Fruit fly (Drosophila melanogaster) whole organism, embryonic: ENCODE data around the gene nerfin-2.

Experiments used
- B-H2 ChIP-seq: fragments of 200-800 bp; sonication (Bioruptor generic); optimal IDR thresholded peaks from 2 replicates; lab custom pipeline; 2018; ENCODE audit warnings: missing biosample characterization, mild to moderate bottlenecking, missing genetic modification characterization
- CG10321 ChIP-seq: fragments of 200-800 bp; sonication (Bioruptor generic); IDR thresholded peaks from 2 replicates; pipeline ENCODE4 v1.3.6; 2022; ENCODE audit warnings: missing biosample characterization, missing genetic modification characterization
- CG10366 ChIP-seq: fragments of 200-800 bp; sonication (Bioruptor generic); IDR thresholded peaks from 2 replicates; pipeline ENCODE4 v1.3.6; 2022; ENCODE audit warnings: missing biosample characterization, missing genetic modification characterization
- CG10565 ChIP-seq: fragments of 200-800 bp; sonication (Bioruptor generic); optimal IDR thresholded peaks from 3 replicates; lab custom pipeline; 2016; ENCODE audit warnings: missing biosample characterization, mild to moderate bottlenecking, missing genetic modification characterization
- CG11085 ChIP-seq: fragments of 200-800 bp; sonication (Bioruptor generic); IDR thresholded peaks from 2 replicates; pipeline ENCODE4 v1.3.6; 2022; ENCODE audit warnings: missing biosample characterization, missing genetic modification characterization
- CG13775 ChIP-seq: fragments of 200-800 bp; sonication (Bioruptor generic); optimal IDR thresholded peaks from 3 replicates; lab custom pipeline; 2017; ENCODE audit warnings: missing biosample characterization, mild to moderate bottlenecking, missing genetic modification characterization
- CG14050 ChIP-seq: fragments of 200-800 bp; sonication (Bioruptor generic); IDR thresholded peaks from 3 replicates; pipeline ENCODE4 v1.3.6; 2022; ENCODE audit warnings: missing biosample characterization, missing genetic modification characterization
- CG18764 ChIP-seq: fragments of 200-800 bp; sonication (Bioruptor generic); optimal IDR thresholded peaks from 3 replicates; lab custom pipeline; 2016; ENCODE audit warnings: missing biosample characterization, missing genetic modification characterization
- CG2678 ChIP-seq: fragments of 200-800 bp; sonication (Bioruptor generic); optimal IDR thresholded peaks from 3 replicates; lab custom pipeline; 2019; ENCODE audit warnings: missing biosample characterization, mild to moderate bottlenecking, missing genetic modification characterization, moderate library complexity
- CG2875 ChIP-seq: fragments of 200-800 bp; sonication (Bioruptor generic); optimal IDR thresholded peaks from 2 replicates; lab custom pipeline; 2017; ENCODE audit warnings: missing biosample characterization, mild to moderate bottlenecking, missing genetic modification characterization, missing genetic modification reagents
- CG2889 ChIP-seq: fragments of 200-800 bp; sonication (Bioruptor generic); IDR thresholded peaks from 3 replicates; pipeline ENCODE4 v1.3.6; 2022; ENCODE audit warnings: missing biosample characterization, missing genetic modification characterization
- CG3065 ChIP-seq: fragments of 200-800 bp; sonication (Bioruptor generic); optimal IDR thresholded peaks from 2 replicates; lab custom pipeline; 2016; ENCODE audit warnings: missing biosample characterization, missing genetic modification characterization
- CG31365 ChIP-seq: fragments of 200-800 bp; sonication (Bioruptor generic); optimal IDR thresholded peaks from 2 replicates; lab custom pipeline; 2018; ENCODE audit warnings: missing biosample characterization, mild to moderate bottlenecking, missing genetic modification characterization
- CG3163 ChIP-seq: fragments of 200-800 bp; sonication (Bioruptor generic); optimal IDR thresholded peaks from 3 replicates; lab custom pipeline; 2016; ENCODE audit warnings: missing biosample characterization, missing genetic modification characterization
- CG43689 ChIP-seq: fragments of 200-800 bp; sonication (Bioruptor generic); IDR thresholded peaks from 2 replicates; pipeline ENCODE4 v1.3.6; 2022; ENCODE audit warnings: missing biosample characterization, missing genetic modification characterization
- CG4424 ChIP-seq: fragments of 200-800 bp; sonication (Bioruptor generic); optimal IDR thresholded peaks from 3 replicates; lab custom pipeline; 2016; ENCODE audit warnings: missing biosample characterization, missing genetic modification characterization
- CG5953 ChIP-seq: fragments of 200-800 bp; sonication (Bioruptor generic); IDR thresholded peaks from 2 replicates; pipeline ENCODE4 v1.3.6; 2022; ENCODE audit warnings: missing biosample characterization, missing genetic modification characterization
- CG7963 ChIP-seq: fragments of 200-800 bp; sonication (Bioruptor generic); IDR thresholded peaks from 3 replicates; pipeline ENCODE4 v1.3.6; 2022; ENCODE audit warnings: missing biosample characterization, missing genetic modification characterization; ENCODE audit not compliant: partially characterized antibody
- CG8388 ChIP-seq: fragments of 200-800 bp; sonication (Bioruptor generic); optimal IDR thresholded peaks from 2 replicates; lab custom pipeline; 2019; ENCODE audit warnings: missing biosample characterization, mild to moderate bottlenecking, missing genetic modification characterization, moderate library complexity
- CG9609 ChIP-seq: fragments of 200-800 bp; sonication (Bioruptor generic); optimal IDR thresholded peaks from 3 replicates; lab custom pipeline; 2016; ENCODE audit warnings: missing biosample characterization, missing genetic modification characterization
- Dbx ChIP-seq: fragments of 200-800 bp; sonication (Bioruptor generic); IDR thresholded peaks from 3 replicates; pipeline ENCODE4 v1.3.6; 2022; ENCODE audit warnings: missing biosample characterization, missing genetic modification characterization
- Ets65A ChIP-seq: fragments of 200-800 bp; sonication (Bioruptor generic); peaks from one replicate; lab custom pipeline; 2016; ENCODE audit warnings: missing biosample characterization, missing genetic modification characterization
- GATAe ChIP-seq: fragments of 200-800 bp; sonication (Bioruptor generic); conservative IDR thresholded peaks from 2 replicates; pipeline ENCODE4 v1.3.6; 2022; ENCODE audit warnings: missing biosample characterization, missing genetic modification characterization
- Hr51 ChIP-seq, 2 experiments: fragments of 200-800 bp; sonication (Bioruptor generic); optimal IDR thresholded peaks; 2 replicates in 1 of 2; 3 replicates in 1 of 2; lab custom pipeline; 2016 to 2018; ENCODE audit warnings: missing biosample characterization in 2 of 2, missing genetic modification characterization in 2 of 2, mild to moderate bottlenecking in 1 of 2, moderate library complexity in 1 of 2
- Rx ChIP-seq: fragments of 200-800 bp; sonication (Bioruptor generic); IDR thresholded peaks from 2 replicates; pipeline ENCODE4 v1.3.6; 2022; ENCODE audit warnings: missing biosample characterization, missing genetic modification characterization
- Sin3A ChIP-seq: fragments of >200 bp; optimal IDR thresholded peaks from 2 replicates; lab custom pipeline; 2018
- Six4 ChIP-seq: fragments of 200-800 bp; sonication (Bioruptor generic); optimal IDR thresholded peaks from 2 replicates; lab custom pipeline; 2016; ENCODE audit warnings: missing biosample characterization, missing genetic modification characterization
- Sox100B ChIP-seq: fragments of 200-800 bp; sonication (Bioruptor generic); optimal IDR thresholded peaks from 3 replicates; lab custom pipeline; 2018; ENCODE audit warnings: missing biosample characterization, mild to moderate bottlenecking, missing genetic modification characterization
- Spps ChIP-seq: fragments of 200-800 bp; sonication (Bioruptor generic); optimal IDR thresholded peaks from 2 replicates; lab custom pipeline; 2018; ENCODE audit warnings: missing biosample characterization, mild to moderate bottlenecking, missing genetic modification characterization
- Usf ChIP-seq: fragments of 200-800 bp; sonication (Bioruptor generic); optimal IDR thresholded peaks from 2 replicates; lab custom pipeline; 2017; ENCODE audit warnings: missing genotype, missing biosample characterization, missing genetic modification characterization
- croc ChIP-seq: fragments of 200-800 bp; sonication (Bioruptor generic); conservative IDR thresholded peaks from 3 replicates; pipeline ENCODE4 v1.3.6; 2022; ENCODE audit warnings: missing biosample characterization, missing genetic modification characterization
- danr ChIP-seq: fragments of 200-800 bp; sonication (Bioruptor generic); IDR thresholded peaks from 2 replicates; pipeline ENCODE4 v1.3.6; 2022; ENCODE audit warnings: missing biosample characterization, missing genetic modification characterization
- dati ChIP-seq: fragments of 200-800 bp; sonication (Bioruptor generic); IDR thresholded peaks from 2 replicates; pipeline ENCODE4 v1.3.6; 2022; ENCODE audit warnings: missing biosample characterization, missing genetic modification characterization
- emc ChIP-seq: fragments of 200-800 bp; sonication (Bioruptor generic); optimal IDR thresholded peaks from 2 replicates; lab custom pipeline; 2016; ENCODE audit warnings: missing biosample characterization, missing genetic modification characterization
- eve ChIP-seq, 2 experiments: fragments of >200 bp; optimal IDR thresholded peaks; 2 replicates each; lab custom pipeline; 2017; ENCODE audit warnings: missing biosample characterization in 2 of 2, missing genetic modification characterization in 2 of 2
- fd3F ChIP-seq: fragments of 200-800 bp; sonication (Bioruptor generic); optimal IDR thresholded peaks from 2 replicates; lab custom pipeline; 2018; ENCODE audit warnings: missing biosample characterization, mild to moderate bottlenecking, missing genetic modification characterization, moderate library complexity
- fd96Cb ChIP-seq: fragments of 200-800 bp; sonication (Bioruptor generic); optimal IDR thresholded peaks from 2 replicates; lab custom pipeline; 2018; ENCODE audit warnings: missing biosample characterization, mild to moderate bottlenecking, missing genetic modification characterization, moderate library complexity
- fru ChIP-seq: fragments of >200 bp; optimal IDR thresholded peaks from 2 replicates; lab custom pipeline; 2017
- gce ChIP-seq: fragments of 200-800 bp; sonication (Bioruptor generic); IDR thresholded peaks from 3 replicates; pipeline ENCODE4 v1.3.6; 2022; ENCODE audit warnings: missing biosample characterization, missing genetic modification characterization
- hth ChIP-seq: fragments of >200 bp; optimal IDR thresholded peaks from 2 replicates; lab custom pipeline; 2017; ENCODE audit warnings: inconsistent platforms
- inv ChIP-seq: fragments of 200-800 bp; sonication (Bioruptor generic); IDR thresholded peaks from 2 replicates; pipeline ENCODE4 v1.3.6; 2022; ENCODE audit warnings: missing biosample characterization, missing genetic modification characterization; ENCODE audit not compliant: partially characterized antibody
- kah ChIP-seq: fragments of 200-800 bp; sonication (Bioruptor generic); optimal IDR thresholded peaks from 2 replicates; lab custom pipeline; 2018; ENCODE audit warnings: missing biosample characterization, mild to moderate bottlenecking, missing genetic modification characterization
- kay ChIP-seq: fragments of 200-800 bp; sonication (Bioruptor generic); optimal IDR thresholded peaks from 2 replicates; lab custom pipeline; 2016; ENCODE audit warnings: missing biosample characterization, missing genetic modification characterization
- luna ChIP-seq: fragments of 200-800 bp; sonication (Bioruptor generic); optimal IDR thresholded peaks from 2 replicates; lab custom pipeline; 2016; ENCODE audit warnings: missing biosample characterization, missing genetic modification characterization
- nerfin-1 ChIP-seq: fragments of 200-800 bp; sonication (Bioruptor generic); optimal IDR thresholded peaks from 3 replicates; lab custom pipeline; 2019; ENCODE audit warnings: missing biosample characterization, mild to moderate bottlenecking, missing genetic modification characterization, moderate library complexity
- phol ChIP-seq: fragments of 200-800 bp; sonication (Bioruptor generic); optimal IDR thresholded peaks from 3 replicates; lab custom pipeline; 2018; ENCODE audit warnings: missing biosample characterization, mild to moderate bottlenecking, missing genetic modification characterization, moderate library complexity
- sd ChIP-seq: fragments of 200-800 bp; sonication (Bioruptor generic); optimal IDR thresholded peaks from 3 replicates; lab custom pipeline; 2018; ENCODE audit warnings: missing biosample characterization, mild to moderate bottlenecking, missing genetic modification characterization, moderate library complexity
- sima ChIP-seq: fragments of 200-800 bp; sonication (Bioruptor generic); optimal IDR thresholded peaks from 2 replicates; lab custom pipeline; 2016; ENCODE audit warnings: missing biosample characterization, missing genetic modification characterization
- sr ChIP-seq: fragments of 200-800 bp; sonication (Bioruptor generic); IDR thresholded peaks from 3 replicates; pipeline ENCODE4 v1.3.6; 2022; ENCODE audit warnings: missing biosample characterization, missing genetic modification characterization
- zfh1 ChIP-seq: fragments of 200-800 bp; sonication (Bioruptor generic); IDR thresholded peaks from 3 replicates; pipeline ENCODE4 v1.3.6; 2022; ENCODE audit warnings: missing biosample characterization, missing genetic modification characterization

The nerfin-2 gene

dm6 chr3R:10086683-10087082 lies 15.8 kb downstream of the nerfin-2 start (continued):
- no peak for TF ChIP-seq CG14050
- peak; percentile 73 for TF ChIP-seq sd (tag; lab: Kevin White, UChicago)
- peak; percentile 11 for TF ChIP-seq Sox100B
- TF ChIP-seq Ets65A (GFP tag; lab: Kevin White, UChicago) = no peak
- no peak for TF ChIP-seq CG43689 (GFP tag; lab: Robert Waterston, UW)
- TF ChIP-seq phol (tag; lab: Kevin White, UChicago) = peak; percentile 11
- peak; percentile 27; the same call in 1 of the 2 replicates for TF ChIP-seq CG5953
- no peak for TF ChIP-seq CG10565 (GFP tag; lab: Kevin White, UChicago)
- TF ChIP-seq Rx (GFP tag; lab: Robert Waterston, UW) = no peak
- TF ChIP-seq dati (GFP tag; lab: Robert Waterston, UW) = no peak
- no peak for TF ChIP-seq CG18764 (GFP tag; lab: Kevin White, UChicago)
- TF ChIP-seq CG31365 = no peak
- no peak for TF ChIP-seq fru (lab: Kevin White, UChicago)
- peak in 1 of 2 experiments; percentile 28 for TF ChIP-seq eve (GFP tag; optimal IDR thresholded peaks at IDR 0.05; lab: Kevin White, UChicago)
- no peak for TF ChIP-seq fd96Cb (tag; lab: Kevin White, UChicago)

dm6 chr3R:10087206-10087927 lies 16.4 kb downstream of the nerfin-2 start:
- peak; percentile 40 for TF ChIP-seq CG2875 (GFP tag; lab: Kevin White, UChicago)
- TF ChIP-seq Spps = no peak
- no peak for TF ChIP-seq nerfin-1 (tag; lab: Kevin White, UChicago)
- no peak; the same call in 1 of the 2 replicates for TF ChIP-seq CG11085 (GFP tag; lab: Robert Waterston, UW)
- peak; percentile 37 for TF ChIP-seq CG8388
- no peak for TF ChIP-seq sima
- TF ChIP-seq Dbx (GFP tag; lab: Robert Waterston, UW) = peak; percentile 65; the same call in 2 of the 3 replicates
- TF ChIP-seq CG2678 (tag; lab: Kevin White, UChicago) = peak; percentile 73
- peak; percentile 94 for TF ChIP-seq CG10321 (GFP tag; lab: Robert Waterston, UW)
- 0 out of 2 replicates have a peak, but pooled peaks have one; percentile 9 for TF ChIP-seq danr (GFP tag; lab: Robert Waterston, UW)
- peak; percentile 28 for TF ChIP-seq CG3163
- TF ChIP-seq CG4424 (GFP tag; lab: Kevin White, UChicago) = peak; percentile 46
- no peak for TF ChIP-seq kah (GFP tag; lab: Kevin White, UChicago)
- TF ChIP-seq Usf (GFP tag; lab: Kevin White, UChicago) = no peak
- peak; percentile 55; the same call in 1 of the 3 replicates for TF ChIP-seq CG2889 (GFP tag; lab: Robert Waterston, UW)
- TF ChIP-seq croc (GFP tag; lab: Robert Waterston, UW) = peak; percentile 40; the same call in 1 of the 3 replicates
- TF ChIP-seq emc = peak; percentile 41
- 0 out of 2 replicates have a peak, but pooled peaks have one; percentile 8 for TF ChIP-seq GATAe (GFP tag; lab: Robert Waterston, UW)
- TF ChIP-seq fd3F = no peak
- 0 out of 3 replicates have a peak, but pooled peaks have one; percentile 51 for TF ChIP-seq sr (GFP tag; lab: Robert Waterston, UW)
- peak; percentile 49 for TF ChIP-seq CG13775 (GFP tag; lab: Kevin White, UChicago)
- no peak for TF ChIP-seq CG7963 (GFP tag; lab: Robert Waterston, UW)
- no peak for TF ChIP-seq B-H2
- peak; percentile 66; the same call in 2 of the 3 replicates for TF ChIP-seq zfh1
- TF ChIP-seq kay (GFP tag; lab: Kevin White, UChicago) = peak; percentile 6
- TF ChIP-seq Hr51 (GFP tag; optimal IDR thresholded peaks at IDR 0.05; lab: Kevin White, UChicago) = peak; percentile 44 to 59
- peak; percentile 35 for TF ChIP-seq luna (GFP tag; lab: Kevin White, UChicago)
- TF ChIP-seq CG3065 (GFP tag; lab: Kevin White, UChicago) = no peak
- no peak for TF ChIP-seq inv (GFP tag; lab: Robert Waterston, UW)
- peak; percentile 16; the same call in 1 of the 3 replicates for TF ChIP-seq gce (GFP tag; lab: Robert Waterston, UW)
- TF ChIP-seq Six4 (GFP tag; lab: Kevin White, UChicago) = peak; percentile 57
- no peak for TF ChIP-seq hth (lab: Kevin White, UChicago)
- no peak for TF ChIP-seq Sin3A (lab: Kevin White, UChicago)
- TF ChIP-seq CG10366 (GFP tag; lab: Robert Waterston, UW) = peak; percentile 76
- TF ChIP-seq CG9609 (GFP tag; lab: Kevin White, UChicago) = peak; percentile 67
